Fruit fly (Drosophila melanogaster): ENCODE results near the gene frtz.

Gene frtz

dm6 chr2L:1715699-1716333 is at the start of gene frtz:
TSS of gene frtz (minus strand) at chr2L:1715851.
- TF ChIP-seq cyc (GFP tag; optimal IDR thresholded peaks at IDR 0.05) (no peak), Eip78C (GFP tag) (peak; percentile 32)

- TF ChIP-seq cyc (GFP tag; optimal IDR thresholded peaks at IDR 0.05): no peak
- TF ChIP-seq Lpt (GFP tag; optimal IDR thresholded peaks at IDR 0.05): no peak
- no peak for TF ChIP-seq achi (GFP tag; optimal IDR thresholded peaks at IDR 0.05)
These were observed 43.2 kb upstream of the frtz start, which contains the start of gene CG17650 for dm6 chr2L:1758853-1759252. TSS of gene CG17650 (minus strand) at chr2L:1759093.

dm6 chr2L:1756351-1756750 is 40.7 kb upstream of the frtz start, which contains the start of gene Gr22f:
TSS of gene Gr22f (minus strand) at chr2L:1756451.
- TF ChIP-seq CG4318 (GFP tag; optimal IDR thresholded peaks at IDR 0.05): no peak

- TF ChIP-seq Eip75B (GFP tag; optimal IDR thresholded peaks at IDR 0.05) (no peak), eg (GFP tag; IDR thresholded peaks at IDR 0.05) (no peak), fkh (GFP tag; optimal IDR thresholded peaks at IDR 0.05) (peak; percentile 89), Sox102F (GFP tag; optimal IDR thresholded peaks at IDR 0.05) (no peak), fd59A (GFP tag; optimal IDR thresholded peaks at IDR 0.05) (no peak), CG11294 (GFP tag; IDR thresholded peaks at IDR 0.05) (no peak), CG16779 (tag; optimal IDR thresholded peaks at IDR 0.05) (no peak), Hr4 (GFP tag; optimal IDR thresholded peaks at IDR 0.05) (no peak)
These were observed 36.3 kb upstream of the frtz start, which contains the start of the genes CG17712 and CG17648 for dm6 chr2L:1751953-1752352. TSS of gene CG17712 (minus strand) at chr2L:1752122. TSS of gene CG17648 (plus strand) at chr2L:1752308.

- TF ChIP-seq CG6276 (GFP tag; optimal IDR thresholded peaks at IDR 0.05): no peak
- no peak for TF ChIP-seq CG15336 (GFP tag; IDR thresholded peaks at IDR 0.05)
- TF ChIP-seq OdsH (GFP tag; optimal IDR thresholded peaks at IDR 0.05): no peak
- TF ChIP-seq CG9139 (GFP tag; optimal IDR thresholded peaks at IDR 0.05): no peak
- peak; percentile 90 for TF ChIP-seq vri (GFP tag; optimal IDR thresholded peaks at IDR 0.05)
- no peak for TF ChIP-seq topi (GFP tag; optimal IDR thresholded peaks at IDR 0.05)
- TF ChIP-seq svp (GFP tag): peak; percentile 69
- TF ChIP-seq Gug (GFP tag; IDR thresholded peaks at IDR 0.05): no peak
- no peak for TF ChIP-seq CG16779 (tag; optimal IDR thresholded peaks at IDR 0.05)
- TF ChIP-seq Sox102F (GFP tag; optimal IDR thresholded peaks at IDR 0.05): peak; percentile 9
- TF ChIP-seq Eip78C (GFP tag): peak; percentile 65
- peak; percentile 38 for TF ChIP-seq Eip75B (GFP tag; optimal IDR thresholded peaks at IDR 0.05)
- no peak for TF ChIP-seq spab (GFP tag; optimal IDR thresholded peaks at IDR 0.05)
- TF ChIP-seq achi (GFP tag; optimal IDR thresholded peaks at IDR 0.05): no peak
- TF ChIP-seq pdm3 (GFP tag; optimal IDR thresholded peaks at IDR 0.05): no peak
These were observed 32.8 kb upstream of the frtz start for dm6 chr2L:1748410-1748809.

- TF ChIP-seq CG6792 (GFP tag; optimal IDR thresholded peaks at IDR 0.05) (no peak), CG10631 (GFP tag; optimal IDR thresholded peaks at IDR 0.05) (no peak), lz (GFP tag; optimal IDR thresholded peaks at IDR 0.05) (no peak), fkh (GFP tag; optimal IDR thresholded peaks at IDR 0.05) (no peak), Hr39 (GFP tag; optimal IDR thresholded peaks at IDR 0.05) (no peak)
These were observed 28.1 kb upstream of the frtz start for dm6 chr2L:1743800-1744199.

- peak; percentile 3 for TF ChIP-seq fkh (GFP tag; optimal IDR thresholded peaks at IDR 0.05)
- peak; percentile 46 for TF ChIP-seq Eip78C (GFP tag)
- TF ChIP-seq CG8319 (GFP tag; optimal IDR thresholded peaks at IDR 0.05): no peak
These were observed 24.4 kb upstream of the frtz start for dm6 chr2L:1740095-1740494.

All from whole organism, prepupa.